Fruit fly (Drosophila melanogaster): ENCODE results near the gene Droj2.

The Droj2 gene

DNA sequence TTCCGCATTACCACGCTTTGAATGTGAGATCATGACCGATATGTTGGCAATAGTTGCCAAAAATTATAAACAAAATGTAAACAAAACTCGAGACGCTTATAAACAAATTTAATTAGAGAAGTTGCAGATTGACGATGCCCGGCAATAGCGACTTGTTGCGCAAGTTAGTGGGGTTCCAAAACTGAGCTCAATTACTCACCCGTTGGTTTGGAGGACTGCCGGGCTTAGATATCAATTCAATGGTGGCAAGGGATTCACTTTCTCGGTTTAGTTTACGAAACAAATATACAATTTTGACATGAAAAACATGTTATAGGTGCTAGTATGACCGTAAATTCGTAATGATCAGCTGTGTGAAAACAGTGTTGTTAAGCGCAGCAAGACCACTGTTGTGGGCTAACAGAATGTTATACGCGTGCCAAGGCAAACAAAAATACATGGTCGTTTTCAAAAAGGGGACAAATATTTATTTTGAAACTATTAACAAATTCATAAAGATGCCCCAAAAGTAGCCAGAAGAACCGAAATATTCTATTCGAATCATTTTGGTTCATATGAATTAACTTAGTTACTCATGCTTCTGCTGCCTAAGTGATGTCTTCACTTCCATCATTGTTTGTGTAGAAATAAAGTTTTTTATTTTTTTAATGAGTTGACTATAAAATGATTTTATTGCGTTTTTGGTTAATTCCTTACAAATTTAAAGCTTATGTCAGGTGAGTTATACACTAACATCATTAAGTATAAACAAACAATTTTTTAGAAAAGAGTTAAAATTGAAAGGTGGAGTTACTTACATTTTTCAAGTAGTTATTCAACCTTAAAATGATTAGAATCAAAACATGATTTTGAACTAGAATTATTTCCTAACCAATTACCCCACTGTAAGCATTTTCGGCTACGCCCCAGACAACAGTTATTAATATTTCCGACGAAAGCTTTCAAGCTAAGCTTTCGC lies 15.1 kb upstream of the Droj2 start, which contains the start of gene Elp6 (continued):
- TF ChIP-seq CG15011 (GFP tag; optimal IDR thresholded peaks at IDR 0.05) (peak; percentile 64), NfI (GFP tag; optimal IDR thresholded peaks at IDR 0.05) (peak; percentile 48), klu (GFP tag; IDR thresholded peaks at IDR 0.05) (peak; percentile 47; the same call in 1 of the 2 replicates), odd (GFP tag; optimal IDR thresholded peaks at IDR 0.05) (peak; percentile 57), Fer2 (tag; optimal IDR thresholded peaks at IDR 0.05) (peak; percentile 25), BEAF-32 (GFP tag; optimal IDR thresholded peaks at IDR 0.05) (no peak), en (GFP tag; optimal IDR thresholded peaks at IDR 0.05) (no peak), CG6765 (GFP tag; optimal IDR thresholded peaks at IDR 0.05) (peak; percentile 69), TFAM (GFP tag; optimal IDR thresholded peaks at IDR 0.05) (no peak), pan (optimal IDR thresholded peaks at IDR 0.05) (no peak), pan (GFP tag; optimal IDR thresholded peaks at IDR 0.05 in 1 of 2, IDR thresholded peaks at IDR 0.05 in 1 of 2) (peak in 1 of 2 experiments; percentile 64), ci (GFP tag; IDR thresholded peaks at IDR 0.05) (peak; percentile 6; the same call in 1 of the 3 replicates), ems (GFP tag; optimal IDR thresholded peaks at IDR 0.05) (peak; percentile 38), Chrac-16 (GFP tag; optimal IDR thresholded peaks at IDR 0.05) (peak; percentile 57), insv (GFP tag; optimal IDR thresholded peaks at IDR 0.05) (no peak), Scr (GFP tag; IDR thresholded peaks at IDR 0.05; ENCODE audit: partially characterized antibody) (no peak), ro (GFP tag; IDR thresholded peaks at IDR 0.05) (no peak), CG31365 (tag; optimal IDR thresholded peaks at IDR 0.05) (no peak), CG17186 (GFP tag; optimal IDR thresholded peaks at IDR 0.05) (no peak), Oli (tag; optimal IDR thresholded peaks at IDR 0.05) (peak; percentile 77), CG14860 (GFP tag; IDR thresholded peaks at IDR 0.05; ENCODE audit: partially characterized antibody) (no peak), fd64A (GFP tag; optimal IDR thresholded peaks at IDR 0.05) (no peak), NK7.1 (GFP tag; optimal IDR thresholded peaks at IDR 0.05) (peak; percentile 4), scrt (GFP tag; optimal IDR thresholded peaks at IDR 0.05) (peak; percentile 68), CG12219 (GFP tag; optimal IDR thresholded peaks at IDR 0.05) (peak; percentile 19), nmo (GFP tag; optimal IDR thresholded peaks at IDR 0.05) (peak; percentile 62), Mrtf (GFP tag; IDR thresholded peaks at IDR 0.05) (peak; percentile 70; the same call in 2 of the 3 replicates), Hr3 (GFP tag; optimal IDR thresholded peaks at IDR 0.05) (peak; percentile 76), eve (GFP tag; optimal IDR thresholded peaks at IDR 0.05) (peak in 1 of 2 experiments; percentile 62), Dp (GFP tag; optimal IDR thresholded peaks at IDR 0.05) (no peak), pfk (GFP tag; optimal IDR thresholded peaks at IDR 0.05) (no peak), Pdp1 (GFP tag; optimal IDR thresholded peaks at IDR 0.05) (peak; percentile 44 to 60), hbn (GFP tag; IDR thresholded peaks at IDR 0.05; ENCODE audit: partially characterized antibody) (no peak), Ssrp (tag; optimal IDR thresholded peaks at IDR 0.05) (peak; percentile 46), mam (GFP tag; optimal IDR thresholded peaks at IDR 0.05) (peak; percentile 63), Rx (GFP tag; IDR thresholded peaks at IDR 0.05) (peak; percentile 48), sima (GFP tag; optimal IDR thresholded peaks at IDR 0.05) (no peak), CG8388 (GFP tag; optimal IDR thresholded peaks at IDR 0.05) (peak; percentile 36), H15 (GFP tag; IDR thresholded peaks at IDR 0.05) (peak; percentile 44; the same call in 1 of the 3 replicates), Doc2 (GFP tag; IDR thresholded peaks at IDR 0.05) (no peak), CG12942 (GFP tag; optimal IDR thresholded peaks at IDR 0.05) (peak; percentile 32), CG10366 (GFP tag; IDR thresholded peaks at IDR 0.05) (peak; percentile 66), lola (GFP tag; optimal IDR thresholded peaks at IDR 0.05) (no peak), CG11398 (GFP tag; optimal IDR thresholded peaks at IDR 0.05) (peak; percentile 45), grn (GFP tag; optimal IDR thresholded peaks at IDR 0.05) (no peak), dmrt11E (tag; optimal IDR thresholded peaks at IDR 0.05) (no peak), ato (GFP tag; IDR thresholded peaks at IDR 0.05; ENCODE audit: partially characterized antibody) (no peak)
